Worm (Caenorhabditis elegans) whole organism, L1 larva: ENCODE data around the gene K08D8.10.
"Not testable (repeated sequence)": the region's sequence is repeated elsewhere in the genome, so short reads cannot be mapped to it uniquely, and the experiment has no call there.

Experiments
- Y116A8C.19 ChIP-seq: sonication (generic microtip); optimal IDR thresholded peaks from 2 replicates; lab custom pipeline; 2016; ENCODE audit warnings: missing compliant biosample characterization, missing genetic modification characterization, borderline replicate concordance
- aha-1 ChIP-seq: fragments of 150-350 bp; optimal IDR thresholded peaks from 2 replicates; lab custom pipeline; 2014; ENCODE audit warnings: missing biosample characterization, missing genetic modification characterization
- alr-1 ChIP-seq: fragments of 200-800 bp; sonication (Bioruptor generic); optimal IDR thresholded peaks from 2 replicates; lab custom pipeline; 2018; ENCODE audit warnings: borderline replicate concordance, mild to moderate bottlenecking, missing genetic modification characterization, missing compliant biosample characterization
- ceh-63 ChIP-seq: fragments of 200-800 bp; sonication (Bioruptor generic); optimal IDR thresholded peaks from 2 replicates; lab custom pipeline; 2018; ENCODE audit warnings: mild to moderate bottlenecking, missing genetic modification characterization, missing compliant biosample characterization
- ceh-8 ChIP-seq: fragments of 200-800 bp; sonication (Bioruptor generic); optimal IDR thresholded peaks from 2 replicates; lab custom pipeline; 2018; ENCODE audit warnings: mild to moderate bottlenecking, missing genetic modification characterization, moderate library complexity, missing compliant biosample characterization
- ceh-88 ChIP-seq: fragments of 200-800 bp; sonication (Bioruptor generic); IDR thresholded peaks from 2 replicates; pipeline ENCODE4 v1.3.6; 2022; ENCODE audit warnings: missing genetic modification characterization, missing compliant biosample characterization
- ceh-90 ChIP-seq: sonication (generic microtip); optimal IDR thresholded peaks from 2 replicates; lab custom pipeline; 2016; ENCODE audit warnings: missing genetic modification characterization, missing compliant biosample characterization
- efl-1 ChIP-seq, 4 experiments: fragments of 150-350 bp; optimal IDR thresholded peaks in 3 of 4; peaks in 1 of 4; 1 replicate in 1 of 4; 2 replicates in 3 of 4; lab custom pipeline; 2014; ENCODE audit warnings: missing biosample characterization in 2 of 4, missing genetic modification characterization in 2 of 4, missing genetic modification reagents in 2 of 4
- egl-13 ChIP-seq: sonication (generic microtip); optimal IDR thresholded peaks from 2 replicates; lab custom pipeline; 2016; ENCODE audit warnings: missing genotype, missing genetic modification reagents, missing genetic modification characterization, missing compliant biosample characterization
- egl-27 ChIP-seq, 2 experiments: fragments of 150-350 bp in 1 of 2; sonication (generic microtip); optimal IDR thresholded peaks; 3 replicates each; lab custom pipeline; 2017 to 2018; ENCODE audit warnings: missing biosample characterization in 2 of 2, missing genetic modification characterization in 2 of 2, missing genetic modification reagents in 2 of 2
- elt-2 ChIP-seq: sonication (generic microtip); optimal IDR thresholded peaks from 2 replicates; lab custom pipeline; 2016; ENCODE audit warnings: missing genetic modification characterization, mild to moderate bottlenecking, inconsistent platforms, missing compliant biosample characterization, missing genetic modification reagents
- ets-5 ChIP-seq: fragments of 200-800 bp; sonication (Bioruptor generic); IDR thresholded peaks from 2 replicates; pipeline ENCODE4 v1.3.6; 2022; ENCODE audit warnings: missing genetic modification characterization, missing compliant biosample characterization
- fos-1 ChIP-seq: fragments of 150-350 bp; optimal IDR thresholded peaks from 2 replicates; lab custom pipeline; 2014; ENCODE audit warnings: missing biosample characterization, missing genetic modification characterization
- hlh-17 ChIP-seq: fragments of 200-800 bp; sonication (Bioruptor generic); optimal IDR thresholded peaks from 2 replicates; lab custom pipeline; 2018; ENCODE audit warnings: missing genetic modification characterization, mild to moderate bottlenecking, missing compliant biosample characterization, moderate library complexity, borderline replicate concordance
- lir-3 ChIP-seq: sonication (generic microtip); optimal IDR thresholded peaks from 2 replicates; lab custom pipeline; 2016; ENCODE audit warnings: mild to moderate bottlenecking, missing genetic modification characterization, moderate library complexity, missing compliant biosample characterization; ENCODE audit not compliant: poor library complexity
- mab-9 ChIP-seq: fragments of 200-800 bp; sonication (Bioruptor generic); IDR thresholded peaks from 2 replicates; pipeline ENCODE4 v1.3.6; 2022; ENCODE audit warnings: missing genetic modification reagents, missing genetic modification characterization, missing compliant biosample characterization
- mdl-1 ChIP-seq, 2 experiments: fragments of 150-350 bp; optimal IDR thresholded peaks; 2 replicates each; lab custom pipeline; 2014 to 2017; ENCODE audit warnings: missing biosample characterization in 2 of 2, missing genetic modification characterization in 2 of 2, inconsistent platforms in 1 of 2
- mef-2 ChIP-seq: fragments of 150-350 bp; optimal IDR thresholded peaks from 2 replicates; lab custom pipeline; 2014; ENCODE audit warnings: missing biosample characterization, missing genetic modification characterization
- mep-1 ChIP-seq: fragments of 150-350 bp; optimal IDR thresholded peaks from 2 replicates; lab custom pipeline; 2014; ENCODE audit warnings: missing biosample characterization, missing genetic modification characterization
- nhr-20 ChIP-seq: sonication (generic microtip); optimal IDR thresholded peaks from 2 replicates; lab custom pipeline; 2016; ENCODE audit warnings: mild to moderate bottlenecking, missing genetic modification characterization, missing compliant biosample characterization
- nhr-76 ChIP-seq: sonication (generic microtip); optimal IDR thresholded peaks from 2 replicates; lab custom pipeline; 2017; ENCODE audit warnings: missing biosample characterization, missing genetic modification characterization
- nhr-77 ChIP-seq: fragments of 150-350 bp; optimal IDR thresholded peaks from 2 replicates; lab custom pipeline; 2014; ENCODE audit warnings: missing biosample characterization, missing genetic modification characterization
- nhr-84 ChIP-seq: sonication (generic microtip); optimal IDR thresholded peaks from 2 replicates; lab custom pipeline; 2017; ENCODE audit warnings: missing biosample characterization, missing genetic modification characterization
- nhr-85 ChIP-seq: sonication (generic microtip); peaks from one replicate; lab custom pipeline; 2016; ENCODE audit warnings: missing genetic modification characterization, inconsistent platforms, missing compliant biosample characterization
- pag-3 ChIP-seq: sonication (generic microtip); optimal IDR thresholded peaks from 2 replicates; lab custom pipeline; 2017; ENCODE audit warnings: missing genetic modification characterization, mild to moderate bottlenecking, missing compliant biosample characterization, antibody characterized with exemption, borderline replicate concordance; ENCODE audit not compliant: insufficient read depth
- pax-3 ChIP-seq: fragments of 200-800 bp; sonication (Bioruptor generic); optimal IDR thresholded peaks from 2 replicates; lab custom pipeline; 2018; ENCODE audit warnings: mild to moderate bottlenecking, missing genetic modification characterization, moderate library complexity, missing compliant biosample characterization
- snpc-4 ChIP-seq: fragments of 150-350 bp; optimal IDR thresholded peaks from 2 replicates; lab custom pipeline; 2014; ENCODE audit warnings: missing biosample characterization, missing genetic modification characterization
- sox-4 ChIP-seq: sonication (generic microtip); optimal IDR thresholded peaks from 2 replicates; lab custom pipeline; 2016; ENCODE audit warnings: missing genetic modification characterization, missing compliant biosample characterization
- sptf-1 ChIP-seq: fragments of 150-350 bp; optimal IDR thresholded peaks from 2 replicates; lab custom pipeline; 2014; ENCODE audit warnings: missing biosample characterization, missing genetic modification characterization
- sup-37 ChIP-seq: fragments of 200-800 bp; sonication (Bioruptor generic); optimal IDR thresholded peaks from 2 replicates; lab custom pipeline; 2018; ENCODE audit warnings: mild to moderate bottlenecking, missing genetic modification characterization, missing compliant biosample characterization
- tbx-2 ChIP-seq: sonication (generic microtip); optimal IDR thresholded peaks from 2 replicates; lab custom pipeline; 2016; ENCODE audit warnings: missing genetic modification characterization, missing compliant biosample characterization
- vab-15 ChIP-seq: sonication (generic microtip); optimal IDR thresholded peaks from 2 replicates; lab custom pipeline; 2017; ENCODE audit warnings: missing genotype, mild to moderate bottlenecking, missing genetic modification characterization, missing compliant biosample characterization
- xbp-1 ChIP-seq: sonication (generic microtip); optimal IDR thresholded peaks from 2 replicates; lab custom pipeline; 2016; ENCODE audit warnings: missing genetic modification characterization, missing compliant biosample characterization
- ztf-4 ChIP-seq: fragments of 150-350 bp; optimal IDR thresholded peaks from 2 replicates; lab custom pipeline; 2014; ENCODE audit warnings: missing biosample characterization, missing genetic modification characterization

The K08D8.10 gene

DNA sequence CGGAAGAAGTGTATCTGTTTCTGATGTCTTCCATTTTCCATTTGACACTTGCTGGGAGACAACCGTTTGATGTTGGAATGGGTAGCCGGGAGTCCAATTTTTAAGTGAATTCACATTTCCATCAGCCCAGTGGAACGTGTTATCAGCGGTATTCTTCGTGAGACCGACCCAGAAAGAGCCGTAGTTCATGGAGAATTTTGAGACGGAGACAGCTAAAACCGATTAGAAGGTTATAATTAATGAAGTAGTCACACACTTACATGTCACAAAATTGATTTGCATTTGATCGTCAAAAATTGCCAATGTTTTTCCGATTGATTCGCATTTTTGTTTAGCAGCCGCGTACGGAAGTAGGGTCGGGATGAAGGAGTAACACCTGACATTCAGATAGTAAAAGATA is 31.0 kb upstream of the K08D8.10 start:
- TF ChIP-seq elt-2, result peak; percentile 34
- TF ChIP-seq hlh-17 (GFP tag; lab: Kevin White, UChicago), result no peak
- no peak for TF ChIP-seq pag-3 (tag; lab: Kevin White, UChicago)
- no peak for TF ChIP-seq sptf-1 (tag; lab: Kevin White, UChicago)
- TF ChIP-seq ceh-8 (GFP tag; lab: Kevin White, UChicago), result no peak
- TF ChIP-seq, all 84 proteins: peak for 1

DNA sequence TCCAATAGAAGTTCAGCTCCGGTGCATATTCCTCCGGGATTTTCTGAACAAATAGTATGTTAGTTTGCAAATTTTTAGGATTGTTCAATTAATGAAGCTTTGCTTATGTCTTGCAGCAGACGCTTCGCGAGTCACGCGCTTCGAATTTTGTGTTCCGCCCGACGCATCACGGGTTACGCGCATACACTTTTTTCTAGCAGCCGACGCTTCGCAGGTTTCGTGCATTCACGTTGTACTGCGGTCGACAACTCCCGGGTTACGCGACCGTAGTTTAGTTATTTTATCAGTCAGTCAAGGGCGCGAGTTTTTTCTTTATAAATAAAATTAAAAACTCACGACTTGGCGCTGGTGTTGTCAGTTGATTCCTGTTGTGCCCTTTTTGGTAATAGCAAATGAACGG is 30.6 kb upstream of the K08D8.10 start:
- TF ChIP-seq ztf-4 (tag; lab: Kevin White, UChicago) (no peak), nhr-76 (tag; lab: Kevin White, UChicago) (no peak), aha-1 (no peak), ets-5 (GFP tag; lab: Robert Waterston, UW) (no peak), mep-1 (tag; lab: Kevin White, UChicago) (no peak), pax-3 (tag; lab: Kevin White, UChicago) (no peak), Y116A8C.19 (tag; lab: Kevin White, UChicago) (no peak), mef-2 (no peak), sup-37 (GFP tag; lab: Kevin White, UChicago) (no peak)

DNA sequence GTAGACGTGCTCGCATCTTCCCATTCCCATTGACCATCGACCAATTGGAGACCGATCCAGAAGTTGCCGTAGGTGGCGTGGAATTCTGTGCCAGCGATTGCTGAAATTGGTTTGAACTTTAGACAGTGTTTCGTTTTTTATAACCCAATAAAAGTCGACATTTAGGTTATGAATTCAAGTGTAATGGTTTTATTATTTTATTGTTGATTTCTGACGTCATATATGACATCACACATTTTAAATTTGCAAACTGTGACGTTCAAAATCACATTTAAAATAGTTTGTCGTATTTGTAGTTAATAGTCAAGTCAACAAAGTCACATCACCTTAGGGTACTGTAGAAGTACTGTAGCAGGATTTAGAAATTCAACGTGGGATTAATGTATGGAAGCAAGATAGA is 30.1 kb upstream of the K08D8.10 start:
- TF ChIP-seq mdl-1 (tag; optimal IDR thresholded peaks at IDR 0.05; lab: Kevin White, UChicago), result no peak

DNA sequence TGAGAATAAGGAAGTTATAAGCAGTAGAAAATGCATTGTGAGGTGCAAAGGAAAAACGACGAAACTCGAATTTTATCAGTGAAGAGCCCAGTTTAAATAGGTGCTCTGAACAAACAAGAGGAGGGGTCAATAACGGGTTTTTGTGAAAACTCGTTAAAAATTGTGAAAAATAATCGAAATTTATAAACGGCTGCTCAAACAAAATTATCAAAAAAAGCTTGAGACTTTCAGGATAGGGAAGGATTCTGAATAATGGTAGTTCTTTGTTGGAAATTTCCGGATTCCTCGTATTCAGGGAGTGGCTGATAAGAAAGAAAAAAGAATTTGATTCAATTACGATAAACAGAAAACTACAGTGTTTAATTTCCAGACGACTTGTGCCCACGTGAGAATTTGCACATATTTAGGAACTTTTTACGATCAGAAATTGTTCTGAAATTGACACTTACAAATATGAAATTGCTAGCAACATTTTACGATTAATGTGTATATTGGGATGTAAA is 28.9 kb upstream of the K08D8.10 start, which contains the start of gene clec-187:
clec-187 (minus strand) TSS at position 51 of the 503 bp plus-strand sequence.
- peak; percentile 73 for TF ChIP-seq elt-2
- no peak for TF ChIP-seq egl-27 (tag; optimal IDR thresholded peaks at IDR 0.05; lab: Kevin White, UChicago)
- no peak for TF ChIP-seq nhr-76 (tag; lab: Kevin White, UChicago)
- TF ChIP-seq mab-9, result no peak

DNA sequence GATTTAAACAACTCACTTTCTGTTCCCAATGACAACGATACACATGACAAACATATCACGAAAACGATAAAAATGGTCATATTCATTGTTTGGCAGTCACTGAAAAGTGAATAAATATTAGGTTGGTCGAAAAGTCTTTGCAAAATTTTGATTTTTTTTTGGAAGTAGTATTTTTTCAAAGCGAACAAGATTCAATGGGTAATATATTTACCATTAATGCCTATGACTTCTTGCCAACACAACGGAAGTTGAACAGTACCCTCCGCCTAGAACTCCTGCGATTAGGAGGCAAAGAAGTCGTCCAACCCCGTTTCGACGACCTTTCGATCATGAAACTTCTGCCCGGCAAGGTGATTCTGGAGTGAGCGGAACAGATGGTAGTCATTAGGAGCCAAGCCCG is 25.1 kb upstream of the K08D8.10 start, which contains the start of gene ZK896.1:
ZK896.1 (minus strand) TSS at position 101 of the 400 bp plus-strand sequence.
- not testable (repeated sequence) for TF ChIP-seq xbp-1 (tag; lab: Kevin White, UChicago); sup-37 (GFP tag; lab: Kevin White, UChicago); ceh-90 (tag; lab: Kevin White, UChicago)

DNA sequence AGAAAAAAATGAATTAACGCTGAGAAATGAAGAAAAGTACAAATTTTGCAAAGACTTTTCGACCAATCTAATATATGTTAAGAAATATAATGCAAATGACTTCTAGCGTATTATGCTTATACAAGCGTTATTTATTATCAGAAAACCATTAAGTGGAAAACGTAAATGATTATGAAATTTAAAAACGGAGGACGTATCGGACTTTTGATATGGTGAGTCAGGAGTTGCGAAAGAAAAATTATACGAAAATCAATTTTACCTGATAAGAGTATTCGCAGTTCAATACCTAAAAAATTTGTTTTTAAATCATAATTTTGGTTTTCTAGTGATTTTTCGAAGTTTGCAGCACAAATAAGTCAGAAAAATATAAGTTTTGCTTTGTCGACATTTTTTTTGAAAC is 23.8 kb upstream of the K08D8.10 start:
- TF ChIP-seq nhr-84 (tag; lab: Kevin White, UChicago) (no peak), mep-1 (tag; lab: Kevin White, UChicago) (no peak), egl-13 (tag; lab: Kevin White, UChicago) (no peak), alr-1 (no peak), elt-2 (peak; percentile 49), sox-4 (tag; lab: Kevin White, UChicago) (no peak), ceh-8 (GFP tag; lab: Kevin White, UChicago) (no peak)
- TF ChIP-seq, all 84 proteins: peak for 1

DNA sequence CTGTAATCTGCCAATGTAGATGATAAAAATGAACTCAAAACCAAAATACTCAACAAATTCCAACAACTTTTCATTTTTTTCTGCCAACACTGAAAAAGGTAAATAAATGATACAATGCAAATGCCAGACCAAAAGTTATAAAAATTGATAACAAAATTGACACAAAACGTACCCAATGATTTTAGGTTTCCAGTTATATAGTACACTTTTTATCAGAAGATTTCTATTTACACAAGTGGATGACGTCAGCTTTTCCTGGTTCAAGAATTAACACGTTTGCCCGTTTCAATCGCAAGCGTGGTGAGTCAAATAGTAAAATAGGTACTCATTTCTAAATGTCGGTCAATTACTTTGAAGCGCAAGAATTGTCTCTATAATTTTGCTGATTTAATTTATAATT is 20.8 kb upstream of the K08D8.10 start, which contains the start of gene ZK896.5:
ZK896.5 (minus strand) TSS at position 89 of the 400 bp plus-strand sequence.
- TF ChIP-seq efl-1 (optimal IDR thresholded peaks at IDR 0.05; lab: Kevin White, UChicago), result no peak
- TF ChIP-seq efl-1 (GFP tag; optimal IDR thresholded peaks at IDR 0.05 in 1 of 2; lab: Kevin White, UChicago), result peak in 1 of 2 experiments; percentile 38
- no peak for TF ChIP-seq tbx-2
- TF ChIP-seq fos-1 (tag; lab: Kevin White, UChicago), result no peak
- TF ChIP-seq nhr-85 (tag; lab: Kevin White, UChicago), result no peak
- peak; percentile 4 for TF ChIP-seq nhr-20
- no peak for TF ChIP-seq ceh-88 (GFP tag; lab: Robert Waterston, UW)
- peak; percentile 78 for TF ChIP-seq elt-2
- no peak for TF ChIP-seq ztf-4 (tag; lab: Kevin White, UChicago)
- no peak for TF ChIP-seq lir-3
- TF ChIP-seq nhr-77, result no peak
- TF ChIP-seq ceh-63 (GFP tag; lab: Kevin White, UChicago), result no peak
- no peak for TF ChIP-seq vab-15 (tag; lab: Kevin White, UChicago)
- TF ChIP-seq snpc-4 (tag; lab: Kevin White, UChicago), result no peak
